Worm (Caenorhabditis elegans) whole organism, L4 larva: ENCODE results near the gene C37C3.18.

Experiments used
- F37D6.2 ChIP-seq: sonication (generic microtip); optimal IDR thresholded peaks from 2 replicates; lab custom pipeline; 2016; ENCODE audit warnings: mild to moderate bottlenecking, missing genetic modification characterization, missing compliant biosample characterization
- T26A8.4 ChIP-seq: fragments of 200-800 bp; sonication (Bioruptor generic); IDR thresholded peaks from 2 replicates; pipeline ENCODE4 v1.3.6; 2022; ENCODE audit warnings: missing genetic modification characterization, missing compliant biosample characterization
- Y105C5A.15 ChIP-seq: fragments of 200-800 bp; sonication (Bioruptor generic); IDR thresholded peaks from 2 replicates; pipeline ENCODE4 v1.3.6; 2022; ENCODE audit warnings: missing genetic modification characterization, missing compliant biosample characterization
- Y75B8A.6 ChIP-seq: fragments of 200-800 bp; sonication (Bioruptor generic); IDR thresholded peaks from 2 replicates; pipeline ENCODE4 v1.3.6; 2022; ENCODE audit warnings: missing genetic modification reagents, missing genetic modification characterization, missing compliant biosample characterization
- ama-1 ChIP-seq: fragments of 150-350 bp; optimal IDR thresholded peaks from 2 replicates; lab custom pipeline; 2014; ENCODE audit warnings: inconsistent platforms, mixed read lengths
- ceh-62 ChIP-seq: sonication (generic microtip); optimal IDR thresholded peaks from 2 replicates; lab custom pipeline; 2017; ENCODE audit warnings: missing biosample characterization, missing genetic modification characterization
- ces-1 ChIP-seq: fragments of 150-350 bp; sonication (generic microtip); optimal IDR thresholded peaks from 4 replicates; lab custom pipeline; 2014; ENCODE audit warnings: missing biosample characterization, missing genetic modification reagents, missing genetic modification characterization
- ctbp-1 ChIP-seq: fragments of 200-800 bp; sonication (Bioruptor generic); IDR thresholded peaks from 2 replicates; pipeline ENCODE4 v1.3.6; 2022; ENCODE audit warnings: missing genetic modification reagents, missing genetic modification characterization, missing compliant biosample characterization
- daf-16 ChIP-seq, 3 experiments: sonication (generic microtip); optimal IDR thresholded peaks; 2 replicates each; lab custom pipeline; 2016 to 2017; ENCODE audit warnings: missing genetic modification characterization in 3 of 3, missing genetic modification reagents in 3 of 3, mild to moderate bottlenecking in 2 of 3, missing compliant biosample characterization in 2 of 3, missing biosample characterization in 1 of 3, moderate library complexity in 1 of 3
- duxl-1 ChIP-seq: sonication (generic microtip); optimal IDR thresholded peaks from 2 replicates; lab custom pipeline; 2016; ENCODE audit warnings: mild to moderate bottlenecking, missing genetic modification characterization, moderate library complexity, missing compliant biosample characterization; ENCODE audit not compliant: poor library complexity
- dve-1 ChIP-seq: sonication (generic microtip); optimal IDR thresholded peaks from 2 replicates; lab custom pipeline; 2017; ENCODE audit warnings: antibody characterized with exemption, mild to moderate bottlenecking, missing genetic modification characterization, missing compliant biosample characterization; ENCODE audit not compliant: insufficient read depth
- fkh-10 ChIP-seq: fragments of 150-350 bp; optimal IDR thresholded peaks from 2 replicates; lab custom pipeline; 2014; ENCODE audit warnings: missing biosample characterization, missing genetic modification reagents, missing genetic modification characterization
- fos-1 ChIP-seq: fragments of 150-350 bp; optimal IDR thresholded peaks from 2 replicates; lab custom pipeline; 2014; ENCODE audit warnings: missing biosample characterization, missing genetic modification characterization
- hmg-1.1 ChIP-seq: fragments of 200-800 bp; sonication (Bioruptor generic); IDR thresholded peaks from 2 replicates; pipeline ENCODE4 v1.3.6; 2022; ENCODE audit warnings: missing genetic modification reagents, missing genetic modification characterization, missing compliant biosample characterization
- lin-38 ChIP-seq: fragments of 200-800 bp; sonication (Bioruptor generic); IDR thresholded peaks from 2 replicates; pipeline ENCODE4 v1.3.6; 2022; ENCODE audit warnings: missing genetic modification reagents, missing genetic modification characterization, missing compliant biosample characterization
- lin-39 ChIP-seq: fragments of 150-350 bp; optimal IDR thresholded peaks from 2 replicates; lab custom pipeline; 2014; ENCODE audit warnings: missing biosample characterization, missing genetic modification reagents, missing genetic modification characterization
- lsy-2 ChIP-seq, 2 experiments: fragments of 150-350 bp in 1 of 2; sonication (generic microtip) in 1 of 2; optimal IDR thresholded peaks; 2 replicates each; lab custom pipeline; 2014 to 2017; ENCODE audit warnings: missing biosample characterization in 2 of 2, missing genetic modification characterization in 2 of 2
- mdl-1 ChIP-seq, 2 experiments: fragments of 150-350 bp in 1 of 2; sonication (generic microtip) in 1 of 2; optimal IDR thresholded peaks; 2 replicates each; lab custom pipeline; 2014 to 2017; ENCODE audit warnings: missing biosample characterization in 2 of 2, missing genetic modification characterization in 2 of 2
- mxl-2 ChIP-seq: fragments of 200-800 bp; sonication (Bioruptor generic); conservative IDR thresholded peaks from 2 replicates; pipeline ENCODE4 v1.3.6; 2022; ENCODE audit warnings: missing genetic modification reagents, missing genetic modification characterization, missing compliant biosample characterization
- nhr-10 ChIP-seq: fragments of 150-350 bp; optimal IDR thresholded peaks from 2 replicates; lab custom pipeline; 2014; ENCODE audit warnings: missing biosample characterization, missing genetic modification characterization
- nhr-11 ChIP-seq: fragments of 150-350 bp; optimal IDR thresholded peaks from 2 replicates; lab custom pipeline; 2014; ENCODE audit warnings: missing biosample characterization, missing genetic modification characterization
- nhr-111 ChIP-seq: fragments of 200-800 bp; sonication (Bioruptor generic); optimal IDR thresholded peaks from 2 replicates; lab custom pipeline; 2018; ENCODE audit warnings: mild to moderate bottlenecking, missing genetic modification characterization, missing compliant biosample characterization
- nhr-41 ChIP-seq: fragments of 200-800 bp; sonication (Bioruptor generic); IDR thresholded peaks from 2 replicates; pipeline ENCODE4 v1.3.6; 2022; ENCODE audit warnings: missing genetic modification reagents, missing genetic modification characterization, missing compliant biosample characterization
- nhr-76 ChIP-seq: fragments of 150-350 bp; optimal IDR thresholded peaks from 2 replicates; lab custom pipeline; 2014; ENCODE audit warnings: missing biosample characterization, missing genetic modification characterization
- nhr-77 ChIP-seq: fragments of 150-350 bp; optimal IDR thresholded peaks from 2 replicates; lab custom pipeline; 2014; ENCODE audit warnings: missing biosample characterization, missing genetic modification characterization
- pha-4 ChIP-seq, 2 experiments: fragments of 150-350 bp in 1 of 2; fragments of 200-800 bp in 1 of 2; sonication (Bioruptor generic) in 1 of 2; IDR thresholded peaks in 1 of 2; optimal IDR thresholded peaks in 1 of 2; 2 replicates each; pipeline versions ENCODE4 v1.3.6 to Lab custom; 2014 to 2022; ENCODE audit warnings: missing genetic modification characterization in 2 of 2, missing genetic modification reagents in 2 of 2, missing biosample characterization in 1 of 2, missing compliant biosample characterization in 1 of 2
- pqm-1 ChIP-seq: sonication (generic microtip); optimal IDR thresholded peaks from 2 replicates; lab custom pipeline; 2017; ENCODE audit warnings: missing biosample characterization, missing genetic modification characterization
- saeg-2 ChIP-seq: fragments of 200-800 bp; sonication (Bioruptor generic); IDR thresholded peaks from 2 replicates; pipeline ENCODE4 v1.3.6; 2022; ENCODE audit warnings: missing genetic modification reagents, missing genetic modification characterization, missing compliant biosample characterization
- sdz-12 ChIP-seq: fragments of 200-800 bp; sonication (Bioruptor generic); optimal IDR thresholded peaks from 2 replicates; lab custom pipeline; 2018; ENCODE audit warnings: mild to moderate bottlenecking, missing genetic modification characterization, missing compliant biosample characterization
- spr-3 ChIP-seq: fragments of 200-800 bp; sonication (Bioruptor generic); optimal IDR thresholded peaks from 2 replicates; lab custom pipeline; 2018; ENCODE audit warnings: mild to moderate bottlenecking, missing genetic modification characterization, missing compliant biosample characterization
- tra-1 ChIP-seq: fragments of 200-800 bp; sonication (Bioruptor generic); IDR thresholded peaks from 2 replicates; pipeline ENCODE4 v1.3.6; 2022; ENCODE audit warnings: missing genetic modification reagents, missing genetic modification characterization, missing compliant biosample characterization
- unc-39 ChIP-seq: sonication (generic microtip); optimal IDR thresholded peaks from 2 replicates; lab custom pipeline; 2017; ENCODE audit warnings: missing biosample characterization, missing genetic modification characterization
- zag-1 ChIP-seq: fragments of 150-350 bp; optimal IDR thresholded peaks from 2 replicates; lab custom pipeline; 2014; ENCODE audit warnings: missing biosample characterization, missing genetic modification characterization
- zfp-3 ChIP-seq: fragments of 200-800 bp; sonication (Bioruptor generic); conservative IDR thresholded peaks from 2 replicates; pipeline ENCODE4 v1.3.6; 2022; ENCODE audit warnings: missing genetic modification reagents, missing genetic modification characterization, missing compliant biosample characterization
- zip-2 ChIP-seq: fragments of 150-350 bp; optimal IDR thresholded peaks from 2 replicates; lab custom pipeline; 2014; ENCODE audit warnings: missing biosample characterization, missing genetic modification characterization
- ztf-7 ChIP-seq: fragments of 150-350 bp; optimal IDR thresholded peaks from 2 replicates; lab custom pipeline; 2014; ENCODE audit warnings: missing biosample characterization, missing genetic modification characterization

C37C3.18 gene

ce11 chrV:7870707-7871106, 15.9 kb downstream of the C37C3.18 start, which contains the start of gene nipi-4:
Gene nipi-4 (minus strand): TSS chrV:7870807.
- TF ChIP-seq nhr-77 (tag; lab: Kevin White, UChicago) = no peak
- no peak for TF ChIP-seq Y75B8A.6 (GFP tag; lab: Robert Waterston, UW)
- TF ChIP-seq nhr-41 = no peak
- no peak for TF ChIP-seq ztf-7 (tag; lab: Kevin White, UChicago)
- TF ChIP-seq sdz-12 = no peak
- no peak for TF ChIP-seq F37D6.2 (tag; lab: Kevin White, UChicago)
- no peak for TF ChIP-seq ama-1 (lab: Kevin White, UChicago)
- TF ChIP-seq mxl-2 (GFP tag; lab: Robert Waterston, UW) = no peak
- TF ChIP-seq duxl-1 (tag; lab: Kevin White, UChicago) = no peak
- TF ChIP-seq lin-38 = no peak

- no peak for TF ChIP-seq spr-3 (GFP tag; lab: Kevin White, UChicago)
- peak; percentile 55 for TF ChIP-seq fkh-10
- TF ChIP-seq ctbp-1 (GFP tag; lab: Robert Waterston, UW) = 0 out of 2 replicates have a peak, but pooled peaks have one; percentile 16
- no peak for TF ChIP-seq nhr-111 (GFP tag; lab: Kevin White, UChicago)
- no peak for TF ChIP-seq pqm-1 (tag; lab: Kevin White, UChicago)
- no peak for TF ChIP-seq fos-1
- TF ChIP-seq lsy-2 (tag; optimal IDR thresholded peaks at IDR 0.05; lab: Kevin White, UChicago) = no peak
- no peak for TF ChIP-seq lin-39 (tag; lab: Kevin White, UChicago)
- TF ChIP-seq ces-1 (GFP tag; lab: Kevin White, UChicago) = peak; percentile 65
- no peak for TF ChIP-seq mdl-1 (tag; optimal IDR thresholded peaks at IDR 0.05; lab: Kevin White, UChicago)
- TF ChIP-seq unc-39 = no peak
- TF ChIP-seq hmg-1.1 (GFP tag; lab: Robert Waterston, UW) = no peak
- TF ChIP-seq lin-38 = no peak
- no peak for TF ChIP-seq nhr-11
- no peak for TF ChIP-seq nhr-10 (tag; lab: Kevin White, UChicago)
- no peak for TF ChIP-seq duxl-1 (tag; lab: Kevin White, UChicago)
- no peak for TF ChIP-seq T26A8.4 (GFP tag; lab: Robert Waterston, UW)
- TF ChIP-seq saeg-2 = no peak
- no peak for TF ChIP-seq tra-1 (GFP tag; lab: Robert Waterston, UW)
- no peak for TF ChIP-seq dve-1
- TF ChIP-seq zag-1 (tag; lab: Kevin White, UChicago) = no peak
- no peak for TF ChIP-seq Y105C5A.15 (GFP tag; lab: Robert Waterston, UW)
- TF ChIP-seq nhr-76 = no peak
- TF ChIP-seq ceh-62 = no peak
- no peak for TF ChIP-seq zip-2 (tag; lab: Kevin White, UChicago)
- TF ChIP-seq daf-16 (GFP tag; optimal IDR thresholded peaks at IDR 0.05; lab: Kevin White, UChicago) = no peak
- TF ChIP-seq daf-16 (tag; optimal IDR thresholded peaks at IDR 0.05; lab: Kevin White, UChicago) = no peak
Observed at ce11 chrV:7872945-7873344, 18.2 kb downstream of the C37C3.18 start.

ce11 chrV:7875456-7875855, 20.7 kb downstream of the C37C3.18 start, which contains the start of gene F40A3.4:
Gene F40A3.4 (plus strand): TSS chrV:7875756.
- TF ChIP-seq zfp-3 (GFP tag; lab: Robert Waterston, UW) = no peak
- TF ChIP-seq hmg-1.1 (GFP tag; lab: Robert Waterston, UW) = no peak
- TF ChIP-seq pha-4 (GFP tag; IDR thresholded peaks at IDR 0.05; lab: Robert Waterston, UW) = no peak
- TF ChIP-seq pha-4 (tag; optimal IDR thresholded peaks at IDR 0.05; lab: Kevin White, UChicago) = no peak
